Fruit fly (Drosophila melanogaster): ENCODE results near the gene CG11436.
A peak's percentile ranks its signal among the peaks of the same experiment; 100 is the strongest.

CG11436 gene

DNA sequence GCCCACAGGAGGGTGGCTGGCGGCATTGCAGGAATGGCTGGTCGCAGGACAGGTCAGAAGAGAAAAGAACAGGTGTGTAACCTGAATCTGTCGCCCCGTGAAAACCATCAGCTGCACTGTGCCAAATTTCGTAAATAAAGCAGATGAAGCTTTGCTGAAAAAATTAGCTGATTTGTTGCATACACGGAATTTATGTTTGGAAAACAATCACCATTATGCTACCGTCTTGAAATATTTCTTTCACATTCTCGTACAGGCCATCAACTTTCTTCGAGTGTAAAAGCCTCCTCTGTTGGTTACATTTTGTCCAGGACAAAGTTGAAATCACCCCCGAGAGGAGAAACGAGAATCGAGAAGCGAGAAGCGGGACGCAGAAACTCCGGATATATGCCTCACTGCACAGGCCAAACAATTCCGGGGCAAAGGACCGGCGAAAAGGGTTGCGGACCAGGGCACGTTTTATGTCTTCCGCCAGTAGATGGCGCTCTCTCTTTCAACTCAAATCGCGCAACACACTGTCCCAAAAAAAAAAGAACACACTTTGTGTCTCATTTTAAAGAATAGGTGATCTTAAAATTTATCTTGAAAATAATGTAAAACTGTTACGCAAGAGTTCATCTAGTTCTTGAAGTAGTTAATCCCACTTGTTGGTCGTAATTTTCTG lies 8.6 kb upstream of the CG11436 start (continued):
- no peak for TF ChIP-seq CG7368 (GFP tag; optimal IDR thresholded peaks at IDR 0.05)
- TF ChIP-seq CG8632 (GFP tag; optimal IDR thresholded peaks at IDR 0.05): no peak
- peak; percentile 39 for TF ChIP-seq CG3919 (GFP tag; optimal IDR thresholded peaks at IDR 0.05)
- TF ChIP-seq Sox15 (GFP tag; optimal IDR thresholded peaks at IDR 0.05): no peak
- TF ChIP-seq acj6 (GFP tag; optimal IDR thresholded peaks at IDR 0.05): peak; percentile 1
- TF ChIP-seq Lpt (GFP tag; optimal IDR thresholded peaks at IDR 0.05): no peak
- TF ChIP-seq topi (GFP tag; optimal IDR thresholded peaks at IDR 0.05): peak; percentile 37
- no peak for TF ChIP-seq CG4318 (GFP tag; optimal IDR thresholded peaks at IDR 0.05)
- TF ChIP-seq CG11294 (GFP tag; IDR thresholded peaks at IDR 0.05): no peak
- no peak for TF ChIP-seq spab (GFP tag; optimal IDR thresholded peaks at IDR 0.05)
- TF ChIP-seq vri (GFP tag; optimal IDR thresholded peaks at IDR 0.05): no peak
- TF ChIP-seq eg (GFP tag; IDR thresholded peaks at IDR 0.05): no peak
- TF ChIP-seq CG6276 (GFP tag; optimal IDR thresholded peaks at IDR 0.05): no peak
- no peak for TF ChIP-seq Hr38 (GFP tag; optimal IDR thresholded peaks at IDR 0.05)
- peak; percentile 75 for TF ChIP-seq Eip78C (GFP tag)
- peak; percentile 42 for TF ChIP-seq cyc (GFP tag; optimal IDR thresholded peaks at IDR 0.05)
- TF ChIP-seq CG11902 (GFP tag; optimal IDR thresholded peaks at IDR 0.05): no peak
- TF ChIP-seq esn (GFP tag; optimal IDR thresholded peaks at IDR 0.05): peak; percentile 44
- TF ChIP-seq CG32006 (GFP tag; optimal IDR thresholded peaks at IDR 0.05): no peak
- TF ChIP-seq ss (GFP tag; optimal IDR thresholded peaks at IDR 0.05): peak in 1 of 2 experiments; percentile 20

DNA sequence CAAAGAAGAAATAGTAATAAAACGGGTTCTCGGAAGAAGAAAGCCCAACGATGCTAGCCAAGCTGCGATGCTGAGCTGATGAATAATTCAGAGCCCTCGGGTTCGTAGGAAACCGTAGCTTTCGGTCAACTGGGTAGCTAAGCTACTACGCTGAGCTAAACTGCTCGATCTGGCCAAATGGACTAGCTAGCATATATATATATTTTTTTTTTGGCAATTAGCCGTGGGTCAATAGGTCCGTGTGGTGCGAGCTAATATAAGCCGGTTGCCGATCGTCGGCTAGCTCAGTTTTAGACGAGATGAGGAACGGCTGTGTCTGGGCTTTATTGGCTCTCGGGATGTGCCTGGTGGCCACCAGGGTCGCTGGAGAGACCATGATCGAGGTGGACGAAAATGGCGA lies 6.1 kb upstream of the CG11436 start, which contains the start of gene CG3546:
CG3546 (plus strand) TSS at position 301 of the 400 bp plus-strand sequence.
- TF ChIP-seq vri (GFP tag; optimal IDR thresholded peaks at IDR 0.05) (no peak), eg (GFP tag; IDR thresholded peaks at IDR 0.05) (no peak), Eip93F (GFP tag; optimal IDR thresholded peaks at IDR 0.05) (no peak), fkh (GFP tag; optimal IDR thresholded peaks at IDR 0.05) (no peak), CG32006 (GFP tag; optimal IDR thresholded peaks at IDR 0.05) (no peak), Met (GFP tag; optimal IDR thresholded peaks at IDR 0.05) (no peak), pdm3 (GFP tag; optimal IDR thresholded peaks at IDR 0.05) (no peak), CG10631 (GFP tag; optimal IDR thresholded peaks at IDR 0.05) (no peak)

DNA sequence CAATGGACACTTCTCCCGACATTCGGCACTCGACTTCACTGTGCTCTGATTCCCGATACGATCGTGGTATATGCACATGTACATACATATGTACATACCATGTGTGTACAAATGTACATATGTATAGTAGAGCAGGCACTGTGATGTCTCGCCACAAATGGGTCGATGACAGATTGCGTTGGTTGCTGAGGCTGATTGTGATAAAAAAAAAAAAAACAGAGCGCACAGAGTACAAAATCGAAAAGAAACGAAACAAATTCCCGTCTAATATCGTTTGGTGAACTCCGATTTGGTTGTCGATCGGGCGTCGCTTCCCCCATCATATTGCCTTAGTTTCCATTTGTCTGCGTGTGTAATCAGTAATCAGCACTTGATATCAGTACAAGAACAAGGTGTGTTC lies 4.2 kb upstream of the CG11436 start:
- TF ChIP-seq achi (GFP tag; optimal IDR thresholded peaks at IDR 0.05) (no peak), CG7368 (GFP tag; optimal IDR thresholded peaks at IDR 0.05) (no peak), cyc (GFP tag; optimal IDR thresholded peaks at IDR 0.05) (no peak), vri (GFP tag; optimal IDR thresholded peaks at IDR 0.05) (peak; percentile 59)

DNA sequence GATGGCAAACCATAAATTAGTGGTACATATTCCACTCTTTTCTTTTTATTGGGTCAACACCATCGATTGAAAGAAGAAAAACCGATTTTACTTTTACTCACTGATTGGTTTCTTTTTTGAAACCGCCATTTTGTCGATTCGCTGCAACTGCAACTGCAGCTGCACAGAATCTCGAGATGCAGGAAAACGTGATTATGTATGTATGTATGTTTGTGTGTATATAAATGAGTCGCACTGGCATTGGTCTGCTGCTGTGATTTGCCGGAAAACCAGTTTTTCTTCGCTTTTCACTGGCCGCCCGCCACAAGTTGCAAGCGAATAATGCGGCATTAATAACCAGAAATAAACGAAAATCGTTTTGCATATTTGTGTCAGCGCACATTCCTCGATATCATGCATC lies 3.0 kb upstream of the CG11436 start:
- no peak for TF ChIP-seq CG15336 (GFP tag; IDR thresholded peaks at IDR 0.05)

DNA sequence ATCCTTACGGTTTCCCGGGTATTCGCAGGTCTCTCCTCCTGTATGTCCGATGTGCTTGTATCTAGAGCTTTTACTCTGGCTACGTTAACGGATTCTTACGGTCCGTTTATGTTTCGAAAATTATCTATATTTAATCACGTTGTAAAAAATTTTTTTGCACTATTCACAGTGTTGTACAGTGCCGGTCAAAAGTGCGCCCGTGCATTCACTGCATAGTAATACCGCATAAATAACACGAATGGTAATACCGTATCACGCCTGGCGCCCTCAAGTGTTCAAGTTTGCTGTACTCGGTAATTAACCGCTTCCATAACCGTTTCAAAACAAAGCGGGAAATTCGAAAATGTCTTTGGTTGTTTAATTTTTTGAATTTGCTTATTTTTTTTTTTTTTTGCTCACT lies 2.3 kb upstream of the CG11436 start, which contains the start of gene CG11444:
CG11444 (minus strand) TSS at position 400 of the 400 bp plus-strand sequence.
- TF ChIP-seq pdm3 (GFP tag; optimal IDR thresholded peaks at IDR 0.05) (no peak), vri (GFP tag; optimal IDR thresholded peaks at IDR 0.05) (peak; percentile 33), Hr38 (GFP tag; optimal IDR thresholded peaks at IDR 0.05) (no peak), esn (GFP tag; optimal IDR thresholded peaks at IDR 0.05) (peak; percentile 39), Sox14 (GFP tag; optimal IDR thresholded peaks at IDR 0.05) (peak; percentile 49), CG8319 (GFP tag; optimal IDR thresholded peaks at IDR 0.05) (no peak), Eip78C (GFP tag) (peak; percentile 76), CG1621 (tag; optimal IDR thresholded peaks at IDR 0.05) (peak; percentile 30), lz (GFP tag; optimal IDR thresholded peaks at IDR 0.05) (peak; percentile 36), CG10669 (GFP tag; optimal IDR thresholded peaks at IDR 0.05) (no peak), CG3032 (tag; optimal IDR thresholded peaks at IDR 0.05) (peak; percentile 21), CG7368 (GFP tag; optimal IDR thresholded peaks at IDR 0.05) (no peak), OdsH (GFP tag; optimal IDR thresholded peaks at IDR 0.05) (no peak), CG6163 (GFP tag; IDR thresholded peaks at IDR 0.05) (0 out of 3 replicates have a peak, but pooled peaks have one; percentile 7), fd59A (GFP tag; optimal IDR thresholded peaks at IDR 0.05) (no peak), cyc (GFP tag; optimal IDR thresholded peaks at IDR 0.05) (peak; percentile 51), CG10631 (GFP tag; optimal IDR thresholded peaks at IDR 0.05) (no peak), svp (GFP tag) (no peak)

Measured in whole organism, prepupa.